Fruit fly (Drosophila melanogaster) whole organism, prepupa: Measurements from ENCODE around the gene CG15625.
A peak's percentile ranks its signal among the peaks of the same experiment; 100 is the strongest.

Source experiments
- Blimp-1 ChIP-seq: fragments of 200-800 bp; sonication (Bioruptor generic); optimal IDR thresholded peaks from 3 replicates; lab custom pipeline; 2017; ENCODE audit warnings: missing biosample characterization, missing genetic modification characterization, mild to moderate bottlenecking, moderate library complexity, missing genetic modification reagents
- CG11294 ChIP-seq: fragments of 200-800 bp; sonication (Bioruptor generic); IDR thresholded peaks from 2 replicates; pipeline ENCODE4 v1.3.6; 2022; ENCODE audit warnings: missing biosample characterization, missing genetic modification characterization
- CG15336 ChIP-seq: fragments of 200-800 bp; sonication (Bioruptor generic); IDR thresholded peaks from 2 replicates; pipeline ENCODE4 v1.3.6; 2022; ENCODE audit warnings: missing biosample characterization, missing genetic modification characterization
- CG1621 ChIP-seq: fragments of 200-800 bp; sonication (Bioruptor generic); optimal IDR thresholded peaks from 3 replicates; lab custom pipeline; 2018; ENCODE audit warnings: missing biosample characterization, mild to moderate bottlenecking, missing genetic modification characterization
- CG16779 ChIP-seq: fragments of 200-800 bp; sonication (Bioruptor generic); optimal IDR thresholded peaks from 3 replicates; lab custom pipeline; 2017; ENCODE audit warnings: missing biosample characterization, mild to moderate bottlenecking, missing genetic modification characterization
- CG3032 ChIP-seq: fragments of 200-800 bp; optimal IDR thresholded peaks from 2 replicates; lab custom pipeline; 2019; ENCODE audit warnings: missing biosample characterization, mild to moderate bottlenecking, missing genetic modification characterization, moderate library complexity
- CG31627 ChIP-seq: fragments of 200-800 bp; sonication (Bioruptor generic); optimal IDR thresholded peaks from 3 replicates; lab custom pipeline; 2016; ENCODE audit warnings: missing biosample characterization, missing genetic modification characterization
- CG32006 ChIP-seq: fragments of 200-800 bp; sonication (Bioruptor generic); optimal IDR thresholded peaks from 3 replicates; lab custom pipeline; 2017; ENCODE audit warnings: missing biosample characterization, mild to moderate bottlenecking, missing genetic modification characterization
- CG34406 ChIP-seq: fragments of 200-800 bp; sonication (Bioruptor generic); optimal IDR thresholded peaks from 3 replicates; lab custom pipeline; 2016; ENCODE audit warnings: missing biosample characterization, missing genetic modification characterization
- CG3919 ChIP-seq: fragments of 200-800 bp; sonication (Bioruptor generic); optimal IDR thresholded peaks from 3 replicates; lab custom pipeline; 2016; ENCODE audit warnings: missing biosample characterization, missing genetic modification characterization
- CG4318 ChIP-seq: fragments of 200-800 bp; sonication (Bioruptor generic); optimal IDR thresholded peaks from 3 replicates; lab custom pipeline; 2017; ENCODE audit warnings: missing biosample characterization, mild to moderate bottlenecking, missing genetic modification characterization
- CG6163 ChIP-seq: fragments of 200-800 bp; sonication (Bioruptor generic); IDR thresholded peaks from 3 replicates; pipeline ENCODE4 v1.3.6; 2022; ENCODE audit warnings: missing biosample characterization, missing genetic modification characterization
- CG6792 ChIP-seq: fragments of 200-800 bp; sonication (Bioruptor generic); optimal IDR thresholded peaks from 3 replicates; lab custom pipeline; 2016; ENCODE audit warnings: missing biosample characterization, missing genetic modification characterization
- CG6808 ChIP-seq: fragments of 200-800 bp; sonication (Bioruptor generic); optimal IDR thresholded peaks from 3 replicates; lab custom pipeline; 2017; ENCODE audit warnings: missing biosample characterization, missing genetic modification characterization, mild to moderate bottlenecking, moderate library complexity, missing genetic modification reagents
- CG6854 ChIP-seq: fragments of 200-800 bp; sonication (Bioruptor generic); optimal IDR thresholded peaks from 2 replicates; lab custom pipeline; 2017; ENCODE audit warnings: missing biosample characterization, mild to moderate bottlenecking, missing genetic modification characterization
- CG7368 ChIP-seq: fragments of 200-800 bp; sonication (Bioruptor generic); optimal IDR thresholded peaks from 3 replicates; lab custom pipeline; 2016; ENCODE audit warnings: missing biosample characterization, missing genetic modification characterization
- CG8119 ChIP-seq: fragments of 200-800 bp; sonication (Bioruptor generic); IDR thresholded peaks from 3 replicates; pipeline ENCODE4 v1.3.6; 2022; ENCODE audit warnings: missing biosample characterization, missing genetic modification characterization
- CG8319 ChIP-seq: fragments of 200-800 bp; sonication (Bioruptor generic); optimal IDR thresholded peaks from 3 replicates; lab custom pipeline; 2016; ENCODE audit warnings: missing biosample characterization, missing genetic modification characterization
- CG8632 ChIP-seq: fragments of 200-800 bp; sonication (Bioruptor generic); optimal IDR thresholded peaks from 3 replicates; lab custom pipeline; 2016; ENCODE audit warnings: missing biosample characterization, missing genetic modification characterization
- CG9139 ChIP-seq: fragments of 200-800 bp; sonication (Bioruptor generic); optimal IDR thresholded peaks from 3 replicates; lab custom pipeline; 2017; ENCODE audit warnings: missing biosample characterization, mild to moderate bottlenecking, missing genetic modification characterization
- Eip75B ChIP-seq: fragments of 200-800 bp; sonication (Bioruptor generic); optimal IDR thresholded peaks from 3 replicates; lab custom pipeline; 2016; ENCODE audit warnings: missing biosample characterization, missing genetic modification characterization
- Eip78C ChIP-seq: fragments of 200-800 bp; sonication (Bioruptor generic); peaks from one replicate; lab custom pipeline; 2016; ENCODE audit warnings: missing biosample characterization, missing genetic modification characterization
- Eip93F ChIP-seq: fragments of 200-800 bp; sonication (Bioruptor generic); optimal IDR thresholded peaks from 2 replicates; lab custom pipeline; 2016; ENCODE audit warnings: missing biosample characterization, mild to moderate bottlenecking, missing genetic modification characterization
- Ets21C ChIP-seq: fragments of 200-800 bp; sonication (Bioruptor generic); optimal IDR thresholded peaks from 3 replicates; lab custom pipeline; 2016; ENCODE audit warnings: missing biosample characterization, missing genetic modification characterization
- Ets96B ChIP-seq: fragments of 200-800 bp; optimal IDR thresholded peaks from 2 replicates; lab custom pipeline; 2019; ENCODE audit warnings: missing biosample characterization, mild to moderate bottlenecking, missing genetic modification characterization, moderate library complexity
- Gug ChIP-seq: fragments of 200-800 bp; sonication (Bioruptor generic); IDR thresholded peaks from 2 replicates; pipeline ENCODE4 v1.3.6; 2022; ENCODE audit warnings: missing biosample characterization, missing genetic modification characterization
- Hr38 ChIP-seq: sonication (Bioruptor generic); optimal IDR thresholded peaks from 2 replicates; lab custom pipeline; 2016; ENCODE audit warnings: missing biosample characterization, missing genetic modification characterization
- Hr4 ChIP-seq: fragments of 200-800 bp; sonication (Bioruptor generic); optimal IDR thresholded peaks from 3 replicates; lab custom pipeline; 2016; ENCODE audit warnings: missing biosample characterization, missing genetic modification characterization
- Lpt ChIP-seq: fragments of 200-800 bp; sonication (Bioruptor generic); optimal IDR thresholded peaks from 3 replicates; lab custom pipeline; 2016; ENCODE audit warnings: missing biosample characterization, missing genetic modification characterization
- Met ChIP-seq: fragments of 200-800 bp; sonication (Bioruptor generic); optimal IDR thresholded peaks from 3 replicates; lab custom pipeline; 2016; ENCODE audit warnings: missing biosample characterization, missing genetic modification characterization
- Smox ChIP-seq: fragments of 200-800 bp; sonication (Bioruptor generic); optimal IDR thresholded peaks from 3 replicates; lab custom pipeline; 2016; ENCODE audit warnings: missing biosample characterization, missing genetic modification characterization
- Sox102F ChIP-seq: fragments of 200-800 bp; sonication (Bioruptor generic); optimal IDR thresholded peaks from 2 replicates; lab custom pipeline; 2016; ENCODE audit warnings: missing biosample characterization, mild to moderate bottlenecking, missing genetic modification characterization
- Sox14 ChIP-seq: fragments of 200-800 bp; sonication (Bioruptor generic); optimal IDR thresholded peaks from 3 replicates; lab custom pipeline; 2016; ENCODE audit warnings: missing biosample characterization, missing genetic modification characterization
- Sox15 ChIP-seq: fragments of 200-800 bp; sonication (Bioruptor generic); optimal IDR thresholded peaks from 3 replicates; lab custom pipeline; 2016; ENCODE audit warnings: missing biosample characterization, missing genetic modification characterization
- achi ChIP-seq: fragments of 200-800 bp; sonication (Bioruptor generic); optimal IDR thresholded peaks from 3 replicates; lab custom pipeline; 2016; ENCODE audit warnings: missing biosample characterization, missing genetic modification characterization
- acj6 ChIP-seq: fragments of 200-800 bp; sonication (Bioruptor generic); optimal IDR thresholded peaks from 3 replicates; lab custom pipeline; 2016; ENCODE audit warnings: missing biosample characterization, missing genetic modification characterization
- cyc ChIP-seq: fragments of 200-800 bp; sonication (Bioruptor generic); optimal IDR thresholded peaks from 3 replicates; lab custom pipeline; 2016; ENCODE audit warnings: missing biosample characterization, missing genetic modification characterization
- dac ChIP-seq: fragments of 200-800 bp; sonication (Bioruptor generic); optimal IDR thresholded peaks from 2 replicates; lab custom pipeline; 2017; ENCODE audit warnings: missing biosample characterization, mild to moderate bottlenecking, missing genetic modification characterization
- eg ChIP-seq: fragments of 200-800 bp; sonication (Bioruptor generic); IDR thresholded peaks from 3 replicates; pipeline ENCODE4 v1.3.6; 2022; ENCODE audit warnings: missing biosample characterization, missing genetic modification characterization
- esn ChIP-seq: fragments of 200-800 bp; sonication (Bioruptor generic); optimal IDR thresholded peaks from 2 replicates; lab custom pipeline; 2016; ENCODE audit warnings: missing biosample characterization, mild to moderate bottlenecking, missing genetic modification characterization, moderate library complexity
- fd59A ChIP-seq: fragments of 200-800 bp; sonication (Bioruptor generic); optimal IDR thresholded peaks from 2 replicates; lab custom pipeline; 2017; ENCODE audit warnings: missing biosample characterization, mild to moderate bottlenecking, missing genetic modification characterization, missing genetic modification reagents
- fd85E ChIP-seq: fragments of 200-800 bp; sonication (Bioruptor generic); optimal IDR thresholded peaks from 3 replicates; lab custom pipeline; 2016; ENCODE audit warnings: missing biosample characterization, missing genetic modification characterization
- fkh ChIP-seq: fragments of 200-800 bp; sonication (Bioruptor generic); optimal IDR thresholded peaks from 3 replicates; lab custom pipeline; 2017; ENCODE audit warnings: missing biosample characterization, mild to moderate bottlenecking, missing genetic modification characterization, moderate library complexity
- lz ChIP-seq: fragments of 200-800 bp; sonication (Bioruptor generic); optimal IDR thresholded peaks from 3 replicates; lab custom pipeline; 2016; ENCODE audit warnings: missing biosample characterization, missing genetic modification characterization
- pdm3 ChIP-seq: fragments of 200-800 bp; sonication (Bioruptor generic); optimal IDR thresholded peaks from 3 replicates; lab custom pipeline; 2016; ENCODE audit warnings: missing biosample characterization, missing genetic modification characterization
- salr ChIP-seq, 2 experiments: fragments of 200-800 bp; sonication (Bioruptor generic); optimal IDR thresholded peaks; 3 replicates each; lab custom pipeline; 2016 to 2018; ENCODE audit warnings: missing biosample characterization in 2 of 2, missing genetic modification characterization in 2 of 2, mild to moderate bottlenecking in 1 of 2
- ss ChIP-seq, 2 experiments: fragments of 200-800 bp; sonication (Bioruptor generic); optimal IDR thresholded peaks; 2 replicates in 1 of 2; 3 replicates in 1 of 2; lab custom pipeline; 2017 to 2018; ENCODE audit warnings: mild to moderate bottlenecking in 2 of 2, missing biosample characterization in 2 of 2, missing genetic modification characterization in 2 of 2, moderate library complexity in 1 of 2
- svp ChIP-seq: fragments of 200-800 bp; sonication (Bioruptor generic); peaks from one replicate; lab custom pipeline; 2016; ENCODE audit warnings: missing biosample characterization, missing genetic modification characterization
- vri ChIP-seq: fragments of 200-800 bp; sonication (Bioruptor generic); optimal IDR thresholded peaks from 3 replicates; lab custom pipeline; 2016; ENCODE audit warnings: missing biosample characterization, mild to moderate bottlenecking, missing genetic modification characterization

The CG15625 gene

DNA sequence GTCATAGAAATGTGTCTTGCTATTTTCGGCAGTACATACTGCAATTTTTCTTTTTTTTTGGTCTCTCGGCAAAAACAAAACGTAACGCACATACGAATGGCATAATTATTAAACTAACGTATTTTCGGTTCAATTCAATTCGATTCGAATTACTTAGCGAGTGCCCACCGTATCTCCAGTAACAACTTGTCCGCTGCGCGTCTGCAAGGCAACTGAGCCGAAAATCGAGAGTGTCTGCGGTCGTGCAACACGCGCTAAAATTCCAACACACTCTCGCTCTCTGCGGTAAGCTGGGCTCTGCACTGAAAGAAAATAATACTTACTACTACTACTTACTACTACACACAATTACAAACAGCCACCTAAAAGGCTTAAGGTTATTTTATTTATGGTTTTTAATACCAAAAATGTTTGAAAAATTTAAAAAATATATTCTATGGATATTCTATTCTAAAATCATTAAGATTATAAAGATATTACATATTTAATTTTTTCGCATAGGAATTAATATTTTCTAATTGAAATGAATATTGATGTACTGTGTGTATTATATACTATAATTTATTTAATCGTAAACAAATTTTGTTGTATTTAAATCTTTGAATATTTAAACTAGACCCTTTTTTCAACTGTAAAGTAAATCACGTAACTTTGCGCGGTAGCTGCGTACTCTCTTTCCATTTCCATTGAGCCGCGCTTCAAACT lies 16.9 kb downstream of the CG15625 start, which contains the start of gene snsl (continued):
- peak; percentile 82 for TF ChIP-seq CG8632
- TF ChIP-seq Smox, result peak; percentile 4
- TF ChIP-seq fd59A, result peak; percentile 39
- peak; percentile 11 for TF ChIP-seq CG31627
- no peak for TF ChIP-seq Hr38
- peak; percentile 62; the same call in 2 of the 3 replicates for TF ChIP-seq eg (GFP tag; lab: Robert Waterston, UW)
- peak; percentile 44 for TF ChIP-seq pdm3 (GFP tag; lab: Kevin White, UChicago)
- peak; percentile 74 for TF ChIP-seq CG34406 (GFP tag; lab: Kevin White, UChicago)
- peak; percentile 21 for TF ChIP-seq dac (GFP tag; lab: Kevin White, UChicago)
- TF ChIP-seq Eip93F (GFP tag; lab: Kevin White, UChicago), result no peak
- TF ChIP-seq fkh (GFP tag; lab: Kevin White, UChicago), result no peak
- TF ChIP-seq Hr4 (GFP tag; lab: Kevin White, UChicago), result peak; percentile 43
- peak; percentile 65 for TF ChIP-seq acj6 (GFP tag; lab: Kevin White, UChicago)
- no peak for TF ChIP-seq cyc (GFP tag; lab: Kevin White, UChicago)
- TF ChIP-seq CG15336 (GFP tag; lab: Robert Waterston, UW), result peak; percentile 82
- peak; percentile 80 for TF ChIP-seq CG3032
- TF ChIP-seq ss (GFP tag; optimal IDR thresholded peaks at IDR 0.05; lab: Kevin White, UChicago), result peak; percentile 66 to 78
- TF ChIP-seq CG6792, result peak; percentile 68
- TF ChIP-seq CG3919 (GFP tag; lab: Kevin White, UChicago), result peak; percentile 66
- TF ChIP-seq esn, result peak; percentile 16
- peak; percentile 50 for TF ChIP-seq Sox15
- peak; percentile 80 for TF ChIP-seq CG6808 (GFP tag; lab: Kevin White, UChicago)
- peak in 1 of 2 experiments; percentile 68 for TF ChIP-seq salr (GFP tag; optimal IDR thresholded peaks at IDR 0.05; lab: Kevin White, UChicago)
- TF ChIP-seq Blimp-1, result peak; percentile 78
- TF ChIP-seq CG8319 (GFP tag; lab: Kevin White, UChicago), result peak; percentile 49
- TF ChIP-seq lz, result peak; percentile 19
- TF ChIP-seq CG6163 (GFP tag; lab: Robert Waterston, UW), result peak; percentile 42; the same call in 1 of the 3 replicates
- TF ChIP-seq Gug (GFP tag; lab: Robert Waterston, UW), result no peak
- TF ChIP-seq CG8119 (GFP tag; lab: Robert Waterston, UW), result peak; percentile 82
- peak; percentile 68 for TF ChIP-seq achi (GFP tag; lab: Kevin White, UChicago)
- peak; percentile 12 for TF ChIP-seq Met (GFP tag; lab: Kevin White, UChicago)
- peak; percentile 89 for TF ChIP-seq Eip78C (GFP tag; lab: Kevin White, UChicago)
- no peak for TF ChIP-seq Sox14
- peak; percentile 26 for TF ChIP-seq Sox102F (GFP tag; lab: Kevin White, UChicago)
- peak; percentile 69 for TF ChIP-seq svp (GFP tag; lab: Kevin White, UChicago)

DNA sequence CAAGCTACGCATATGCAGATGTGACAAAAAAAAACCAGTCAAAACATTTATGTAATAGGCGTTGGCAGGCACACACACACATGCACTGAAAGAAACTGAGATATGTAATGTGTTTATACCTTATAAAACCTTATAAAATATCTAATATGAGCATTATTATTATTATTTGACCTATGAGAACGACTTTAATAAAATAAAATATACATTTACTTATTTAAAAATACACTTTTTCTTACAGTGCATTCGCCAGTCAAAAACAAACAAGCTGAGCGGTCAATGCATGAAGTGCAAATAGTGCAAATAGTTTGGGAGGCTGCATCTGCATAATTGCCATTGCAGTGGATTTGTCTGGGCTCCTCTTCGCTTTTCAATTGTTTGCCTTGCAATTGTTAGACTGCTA lies 18.2 kb downstream of the CG15625 start:
- TF ChIP-seq CG11294 (GFP tag; lab: Robert Waterston, UW) (peak; percentile 66), Sox15 (peak; percentile 20), CG15336 (GFP tag; lab: Robert Waterston, UW) (peak; percentile 92), CG32006 (GFP tag; lab: Kevin White, UChicago) (peak; percentile 65), CG7368 (GFP tag; lab: Kevin White, UChicago) (peak; percentile 38), Eip78C (GFP tag; lab: Kevin White, UChicago) (peak; percentile 89), Lpt (peak; percentile 20), dac (GFP tag; lab: Kevin White, UChicago) (peak; percentile 17), CG16779 (tag; lab: Kevin White, UChicago) (peak; percentile 17), Ets21C (GFP tag; lab: Kevin White, UChicago) (no peak), Eip75B (no peak), pdm3 (GFP tag; lab: Kevin White, UChicago) (peak; percentile 46), fkh (GFP tag; lab: Kevin White, UChicago) (peak; percentile 36), CG4318 (GFP tag; lab: Kevin White, UChicago) (peak; percentile 24), Ets96B (tag; lab: Kevin White, UChicago) (no peak), CG1621 (tag; lab: Kevin White, UChicago) (no peak), CG9139 (GFP tag; lab: Kevin White, UChicago) (no peak), CG3032 (no peak), CG8632 (peak; percentile 20), vri (no peak), CG6792 (peak; percentile 20), svp (GFP tag; lab: Kevin White, UChicago) (peak; percentile 59), CG6854 (GFP tag; lab: Kevin White, UChicago) (no peak), cyc (GFP tag; lab: Kevin White, UChicago) (peak; percentile 10), fd85E (GFP tag; lab: Kevin White, UChicago) (no peak), lz (no peak), ss (GFP tag; optimal IDR thresholded peaks at IDR 0.05; lab: Kevin White, UChicago) (no peak)
